Fruit fly (Drosophila melanogaster) whole organism, embryonic: ENCODE results near the gene CG46464.

Experiments
- Abd-B ChIP-seq: fragments of 200-800 bp; sonication (Bioruptor generic); optimal IDR thresholded peaks from 2 replicates; lab custom pipeline; 2018; ENCODE audit warnings: missing biosample characterization, mild to moderate bottlenecking, missing genetic modification characterization, moderate library complexity
- CG11456 ChIP-seq: fragments of 200-800 bp; sonication (Bioruptor generic); IDR thresholded peaks from 3 replicates; pipeline ENCODE4 v1.3.6; 2022; ENCODE audit warnings: missing biosample characterization, missing genetic modification characterization
- CG16779 ChIP-seq: fragments of 200-800 bp; sonication (Bioruptor generic); IDR thresholded peaks from 2 replicates; pipeline ENCODE4 v1.3.6; 2022; ENCODE audit warnings: missing biosample characterization, missing genetic modification characterization
- CG4820 ChIP-seq: fragments of 200-800 bp; sonication (Bioruptor generic); optimal IDR thresholded peaks from 3 replicates; lab custom pipeline; 2016; ENCODE audit warnings: missing biosample characterization, missing genetic modification characterization
- Dfd ChIP-seq, 2 experiments: fragments of >200 bp; optimal IDR thresholded peaks; 2 replicates each; lab custom pipeline; 2017; ENCODE audit warnings: missing biosample characterization in 2 of 2, missing genetic modification characterization in 2 of 2
- HLH4C ChIP-seq: fragments of 200-800 bp; sonication (Bioruptor generic); IDR thresholded peaks from 3 replicates; pipeline ENCODE4 v1.3.6; 2022; ENCODE audit warnings: missing biosample characterization, missing genetic modification characterization; ENCODE audit not compliant: partially characterized antibody
- Lhr ChIP-seq: fragments of 200-800 bp; sonication (Bioruptor generic); optimal IDR thresholded peaks from 3 replicates; lab custom pipeline; 2017; ENCODE audit warnings: mild to moderate bottlenecking, missing biosample characterization, missing genetic modification reagents, missing genetic modification characterization
- al ChIP-seq: fragments of 200-800 bp; sonication (Bioruptor generic); IDR thresholded peaks from 2 replicates; pipeline ENCODE4 v1.3.6; 2022; ENCODE audit warnings: missing biosample characterization, missing genetic modification characterization
- caup ChIP-seq: fragments of 200-800 bp; sonication (Bioruptor generic); optimal IDR thresholded peaks from 3 replicates; lab custom pipeline; 2017; ENCODE audit warnings: missing biosample characterization, mild to moderate bottlenecking, missing genetic modification characterization, moderate library complexity; ENCODE audit not compliant: severe bottlenecking
- grau ChIP-seq: fragments of 200-800 bp; optimal IDR thresholded peaks from 3 replicates; lab custom pipeline; 2019; ENCODE audit warnings: missing biosample characterization, mild to moderate bottlenecking, missing genetic modification characterization, moderate library complexity
- h ChIP-seq: fragments of >200 bp; optimal IDR thresholded peaks from 2 replicates; lab custom pipeline; 2017
- rib ChIP-seq: fragments of 200-800 bp; sonication (Bioruptor generic); IDR thresholded peaks from 2 replicates; pipeline ENCODE4 v1.3.6; 2022; ENCODE audit warnings: missing biosample characterization, missing genetic modification characterization
- z ChIP-seq: fragments of 200-800 bp; sonication (Bioruptor generic); IDR thresholded peaks from 3 replicates; pipeline ENCODE4 v1.3.6; 2022; ENCODE audit warnings: missing biosample characterization, missing genetic modification characterization

dm6 chrX:17452443-17452842, 8.6 kb upstream of the CG46464 start, which contains the start of gene CG8568:
- TF ChIP-seq CG16779 (GFP tag; lab: Robert Waterston, UW), result no peak
- no peak for TF ChIP-seq grau (tag; lab: Kevin White, UChicago)
- TF ChIP-seq Abd-B, result no peak
- no peak for TF ChIP-seq rib (GFP tag; lab: Robert Waterston, UW)
- no peak for TF ChIP-seq z (GFP tag; lab: Robert Waterston, UW)
- no peak for TF ChIP-seq al (GFP tag; lab: Robert Waterston, UW)
- no peak for TF ChIP-seq h (lab: Kevin White, UChicago)
- TF ChIP-seq CG4820 (GFP tag; lab: Kevin White, UChicago), result no peak
- TF ChIP-seq Lhr (GFP tag; lab: Kevin White, UChicago), result no peak
- TF ChIP-seq Dfd (GFP tag; optimal IDR thresholded peaks at IDR 0.05; lab: Kevin White, UChicago), result no peak
- no peak for TF ChIP-seq HLH4C (GFP tag; lab: Robert Waterston, UW)
- no peak for TF ChIP-seq caup (GFP tag; lab: Kevin White, UChicago)
- no peak for TF ChIP-seq CG11456 (GFP tag; lab: Robert Waterston, UW)
